Fruit fly (Drosophila melanogaster) whole organism, embryonic: ENCODE results near the gene MEP-1.

ENCODE experiments used
- Abd-B ChIP-seq: fragments of 200-800 bp; sonication (Bioruptor generic); optimal IDR thresholded peaks from 2 replicates; lab custom pipeline; 2018; ENCODE audit warnings: missing biosample characterization, mild to moderate bottlenecking, missing genetic modification characterization, moderate library complexity
- Atf3 ChIP-seq: fragments of 200-800 bp; sonication (Bioruptor generic); optimal IDR thresholded peaks from 3 replicates; lab custom pipeline; 2016; ENCODE audit warnings: missing biosample characterization, missing genetic modification characterization
- CG11398 ChIP-seq: fragments of 200-800 bp; sonication (Bioruptor generic); optimal IDR thresholded peaks from 2 replicates; lab custom pipeline; 2016; ENCODE audit warnings: missing biosample characterization, missing genetic modification characterization
- CG12219 ChIP-seq: fragments of 200-800 bp; sonication (Bioruptor generic); optimal IDR thresholded peaks from 3 replicates; lab custom pipeline; 2018; ENCODE audit warnings: missing biosample characterization, mild to moderate bottlenecking, missing genetic modification characterization
- CG12299 ChIP-seq: fragments of 200-800 bp; sonication (Bioruptor generic); optimal IDR thresholded peaks from 2 replicates; lab custom pipeline; 2018; ENCODE audit warnings: missing biosample characterization, mild to moderate bottlenecking, missing genetic modification characterization
- CG13287 ChIP-seq: fragments of 200-800 bp; sonication (Bioruptor generic); IDR thresholded peaks from 2 replicates; pipeline ENCODE4 v1.3.6; 2022; ENCODE audit warnings: missing biosample characterization, missing genetic modification characterization; ENCODE audit not compliant: partially characterized antibody
- CG14860 ChIP-seq: fragments of 200-800 bp; sonication (Bioruptor generic); IDR thresholded peaks from 3 replicates; pipeline ENCODE4 v1.3.6; 2022; ENCODE audit warnings: missing biosample characterization, missing genetic modification characterization; ENCODE audit not compliant: partially characterized antibody
- CG15601 ChIP-seq: fragments of 200-800 bp; sonication (Bioruptor generic); optimal IDR thresholded peaks from 3 replicates; lab custom pipeline; 2019; ENCODE audit warnings: missing biosample characterization, mild to moderate bottlenecking, missing genetic modification characterization, moderate library complexity
- CG16815 ChIP-seq: fragments of 200-800 bp; sonication (Bioruptor generic); optimal IDR thresholded peaks from 3 replicates; lab custom pipeline; 2017; ENCODE audit warnings: missing biosample characterization, mild to moderate bottlenecking, missing genetic modification characterization
- CG16863 ChIP-seq: fragments of 200-800 bp; sonication (Bioruptor generic); optimal IDR thresholded peaks from 3 replicates; lab custom pipeline; 2016; ENCODE audit warnings: missing biosample characterization, missing genetic modification characterization
- CG17359 ChIP-seq: fragments of 200-800 bp; sonication (Bioruptor generic); optimal IDR thresholded peaks from 3 replicates; lab custom pipeline; 2018; ENCODE audit warnings: missing biosample characterization, mild to moderate bottlenecking, missing genetic modification characterization, moderate library complexity
- CG2199 ChIP-seq: fragments of 200-800 bp; sonication (Bioruptor generic); IDR thresholded peaks from 3 replicates; pipeline ENCODE4 v1.3.6; 2022; ENCODE audit warnings: missing biosample characterization, missing genetic modification characterization
- CG2202 ChIP-seq: fragments of 200-800 bp; sonication (Bioruptor generic); optimal IDR thresholded peaks from 2 replicates; lab custom pipeline; 2018; ENCODE audit warnings: missing biosample characterization, mild to moderate bottlenecking, missing genetic modification characterization
- CG3065 ChIP-seq: fragments of 200-800 bp; sonication (Bioruptor generic); optimal IDR thresholded peaks from 2 replicates; lab custom pipeline; 2016; ENCODE audit warnings: missing biosample characterization, missing genetic modification characterization
- CG3281 ChIP-seq: fragments of 200-800 bp; sonication (Bioruptor generic); optimal IDR thresholded peaks from 3 replicates; lab custom pipeline; 2017; ENCODE audit warnings: missing biosample characterization, mild to moderate bottlenecking, missing genetic modification characterization
- CG4854 ChIP-seq: fragments of 200-800 bp; sonication (Bioruptor generic); optimal IDR thresholded peaks from 2 replicates; lab custom pipeline; 2016; ENCODE audit warnings: missing biosample characterization, missing genetic modification characterization, inconsistent platforms
- CG7786 ChIP-seq: fragments of 200-800 bp; sonication (Bioruptor generic); optimal IDR thresholded peaks from 2 replicates; lab custom pipeline; 2016; ENCODE audit warnings: missing biosample characterization, missing genetic modification characterization
- CG8290 ChIP-seq, 3 experiments: fragments of 200-800 bp; sonication (Bioruptor generic); optimal IDR thresholded peaks; 2 replicates each; lab custom pipeline; 2016 to 2019; ENCODE audit warnings: missing biosample characterization in 3 of 3, missing genetic modification characterization in 3 of 3, mild to moderate bottlenecking in 2 of 3, moderate library complexity in 1 of 3
- CG8924 ChIP-seq: fragments of 200-800 bp; optimal IDR thresholded peaks from 3 replicates; lab custom pipeline; 2019; ENCODE audit warnings: missing biosample characterization, mild to moderate bottlenecking, missing genetic modification characterization, moderate library complexity
- CG9215 ChIP-seq: fragments of 200-800 bp; sonication (Bioruptor generic); IDR thresholded peaks from 2 replicates; pipeline ENCODE4 v1.3.6; 2022; ENCODE audit warnings: missing biosample characterization, missing genetic modification characterization
- CG9876 ChIP-seq: fragments of 200-800 bp; sonication (Bioruptor generic); optimal IDR thresholded peaks from 2 replicates; lab custom pipeline; 2016; ENCODE audit warnings: missing biosample characterization, missing genetic modification characterization
- CTCF ChIP-seq: fragments of 200-800 bp; sonication (Bioruptor generic); optimal IDR thresholded peaks from 2 replicates; lab custom pipeline; 2017; ENCODE audit warnings: missing biosample characterization, mild to moderate bottlenecking, missing genetic modification characterization, moderate library complexity
- CoRest ChIP-seq: fragments of 200-800 bp; sonication (Bioruptor generic); optimal IDR thresholded peaks from 3 replicates; lab custom pipeline; 2018; ENCODE audit warnings: missing biosample characterization, mild to moderate bottlenecking, missing genetic modification characterization, moderate library complexity
- Dip3 ChIP-seq: fragments of 200-800 bp; sonication (Bioruptor generic); optimal IDR thresholded peaks from 3 replicates; lab custom pipeline; 2016; ENCODE audit warnings: missing biosample characterization, missing genetic modification characterization
- E2f2 ChIP-seq: fragments of 200-800 bp; sonication (Bioruptor generic); IDR thresholded peaks from 2 replicates; pipeline ENCODE4 v1.3.6; 2022; ENCODE audit warnings: missing biosample characterization, missing genetic modification characterization
- Ets65A ChIP-seq: fragments of 200-800 bp; sonication (Bioruptor generic); peaks from one replicate; lab custom pipeline; 2016; ENCODE audit warnings: missing biosample characterization, missing genetic modification characterization
- Gsc ChIP-seq: fragments of 200-800 bp; sonication (Bioruptor generic); IDR thresholded peaks from 2 replicates; pipeline ENCODE4 v1.3.6; 2022; ENCODE audit warnings: missing biosample characterization, missing genetic modification characterization
- H2.0 ChIP-seq: fragments of 200-800 bp; sonication (Bioruptor generic); IDR thresholded peaks from 2 replicates; pipeline ENCODE4 v1.3.6; 2022; ENCODE audit warnings: missing biosample characterization, missing genetic modification characterization
- HHEX ChIP-seq: fragments of 200-800 bp; sonication (Bioruptor generic); optimal IDR thresholded peaks from 3 replicates; lab custom pipeline; 2017; ENCODE audit warnings: missing biosample characterization, mild to moderate bottlenecking, missing genetic modification characterization, missing genetic modification reagents
- Hand ChIP-seq: fragments of 200-800 bp; sonication (Bioruptor generic); optimal IDR thresholded peaks from 2 replicates; lab custom pipeline; 2017; ENCODE audit warnings: mild to moderate bottlenecking, missing biosample characterization, missing genetic modification reagents, missing genetic modification characterization
- HmgZ ChIP-seq: fragments of 200-800 bp; sonication (Bioruptor generic); optimal IDR thresholded peaks from 2 replicates; lab custom pipeline; 2018; ENCODE audit warnings: missing biosample characterization, mild to moderate bottlenecking, missing genetic modification characterization
- Max ChIP-seq: fragments of 200-800 bp; sonication (Bioruptor generic); optimal IDR thresholded peaks from 2 replicates; lab custom pipeline; 2016; ENCODE audit warnings: missing biosample characterization, mild to moderate bottlenecking, missing genetic modification characterization
- NK7.1 ChIP-seq: fragments of 200-800 bp; sonication (Bioruptor generic); optimal IDR thresholded peaks from 3 replicates; lab custom pipeline; 2016; ENCODE audit warnings: missing biosample characterization, missing genetic modification characterization
- Nf-YB ChIP-seq: fragments of 200-800 bp; sonication (Bioruptor generic); optimal IDR thresholded peaks from 3 replicates; lab custom pipeline; 2019; ENCODE audit warnings: missing biosample characterization, mild to moderate bottlenecking, missing genetic modification characterization, moderate library complexity
- Pdp1 ChIP-seq, 2 experiments: fragments of 200-800 bp; sonication (Bioruptor generic); optimal IDR thresholded peaks; 3 replicates each; lab custom pipeline; 2016; ENCODE audit warnings: missing biosample characterization in 2 of 2, missing genetic modification characterization in 2 of 2, mild to moderate bottlenecking in 1 of 2, moderate library complexity in 1 of 2
- Ptx1 ChIP-seq: fragments of 200-800 bp; sonication (Bioruptor generic); IDR thresholded peaks from 2 replicates; pipeline ENCODE4 v1.3.6; 2022; ENCODE audit warnings: missing biosample characterization, missing genetic modification characterization
- Sox100B ChIP-seq: fragments of 200-800 bp; sonication (Bioruptor generic); optimal IDR thresholded peaks from 3 replicates; lab custom pipeline; 2018; ENCODE audit warnings: missing biosample characterization, mild to moderate bottlenecking, missing genetic modification characterization
- Vsx1 ChIP-seq: fragments of 200-800 bp; sonication (Bioruptor generic); optimal IDR thresholded peaks from 2 replicates; lab custom pipeline; 2017; ENCODE audit warnings: missing biosample characterization, mild to moderate bottlenecking, missing genetic modification characterization, missing genetic modification reagents
- crc ChIP-seq: fragments of 200-800 bp; sonication (Bioruptor generic); optimal IDR thresholded peaks from 2 replicates; lab custom pipeline; 2016; ENCODE audit warnings: missing biosample characterization, missing genetic modification characterization
- en ChIP-seq: fragments of 200-800 bp; sonication (Bioruptor generic); optimal IDR thresholded peaks from 2 replicates; lab custom pipeline; 2016; ENCODE audit warnings: missing biosample characterization, missing genetic modification characterization
- eyg ChIP-seq: fragments of 200-800 bp; sonication (Bioruptor generic); optimal IDR thresholded peaks from 3 replicates; lab custom pipeline; 2016; ENCODE audit warnings: missing biosample characterization, missing genetic modification characterization
- mirr ChIP-seq: fragments of 200-800 bp; sonication (Bioruptor generic); optimal IDR thresholded peaks from 3 replicates; lab custom pipeline; 2018; ENCODE audit warnings: missing biosample characterization, mild to moderate bottlenecking, missing genetic modification characterization
- mld ChIP-seq: fragments of 200-800 bp; sonication (Bioruptor generic); IDR thresholded peaks from 3 replicates; pipeline ENCODE4 v1.3.6; 2022; ENCODE audit warnings: missing biosample characterization, missing genetic modification characterization; ENCODE audit not compliant: partially characterized antibody
- nerfin-2 ChIP-seq: fragments of 200-800 bp; sonication (Bioruptor generic); IDR thresholded peaks from 2 replicates; pipeline ENCODE4 v1.3.6; 2022; ENCODE audit warnings: missing biosample characterization, missing genetic modification characterization; ENCODE audit not compliant: partially characterized antibody
- pfk ChIP-seq: fragments of 200-800 bp; sonication (Bioruptor generic); optimal IDR thresholded peaks from 2 replicates; lab custom pipeline; 2018; ENCODE audit warnings: missing biosample characterization, mild to moderate bottlenecking, missing genetic modification characterization, moderate library complexity
- run ChIP-seq: fragments of 200-800 bp; sonication (Bioruptor generic); optimal IDR thresholded peaks from 3 replicates; lab custom pipeline; 2018; ENCODE audit warnings: missing biosample characterization, mild to moderate bottlenecking, missing genetic modification characterization
- sc ChIP-seq, 3 experiments: fragments of >200 bp in 2 of 3; fragments of 200-800 bp in 1 of 3; sonication (Bioruptor generic) in 1 of 3; optimal IDR thresholded peaks; 2 replicates in 2 of 3; 3 replicates in 1 of 3; lab custom pipeline; 2017; ENCODE audit warnings: mild to moderate bottlenecking in 1 of 3, missing biosample characterization in 1 of 3, missing genetic modification characterization in 1 of 3, missing genetic modification reagents in 1 of 3
- scrt ChIP-seq: fragments of 200-800 bp; sonication (Bioruptor generic); optimal IDR thresholded peaks from 2 replicates; lab custom pipeline; 2018; ENCODE audit warnings: missing biosample characterization, mild to moderate bottlenecking, missing genetic modification characterization, moderate library complexity
- sens ChIP-seq: fragments of 200-800 bp; sonication (Bioruptor generic); peaks from one replicate; lab custom pipeline; 2016; ENCODE audit warnings: missing biosample characterization, missing genetic modification characterization
- unpg ChIP-seq: fragments of 200-800 bp; sonication (Bioruptor generic); optimal IDR thresholded peaks from 3 replicates; lab custom pipeline; 2018; ENCODE audit warnings: missing biosample characterization, mild to moderate bottlenecking, missing genetic modification characterization, moderate library complexity

Gene MEP-1

DNA sequence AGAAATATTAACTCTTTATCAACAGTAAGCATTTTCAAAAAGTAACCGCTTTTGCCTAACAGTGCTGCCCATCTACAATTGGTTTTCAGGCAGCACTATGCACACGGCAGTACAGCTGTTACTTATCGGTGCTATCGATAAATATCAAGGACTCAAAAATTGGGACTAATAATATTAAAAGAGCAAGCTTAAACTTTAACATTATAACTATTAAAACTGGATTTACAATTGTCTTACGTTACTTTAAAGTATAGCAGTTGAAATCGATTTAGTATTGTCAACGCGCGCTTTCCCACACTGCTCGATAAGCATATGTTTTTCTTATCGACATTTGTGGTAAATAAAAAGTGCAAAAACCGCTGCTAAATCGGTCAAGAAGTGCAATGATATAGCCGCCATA lies at the start of gene MEP-1, which contains the start of gene CG42245 (continued):
- peak; percentile 22 for TF ChIP-seq Atf3 (GFP tag; lab: Kevin White, UChicago)
- peak; percentile 92 for TF ChIP-seq sens
- TF ChIP-seq Dip3 (GFP tag; lab: Kevin White, UChicago): peak; percentile 54
- peak; percentile 48 for TF ChIP-seq HHEX (GFP tag; lab: Kevin White, UChicago)
- peak; percentile 54 for TF ChIP-seq CG8290 (GFP tag; optimal IDR thresholded peaks at IDR 0.05; lab: Kevin White, UChicago)
- peak in 1 of 2 experiments; percentile 9 for TF ChIP-seq CG8290 (tag; optimal IDR thresholded peaks at IDR 0.05; lab: Kevin White, UChicago)
- TF ChIP-seq CG14860 (GFP tag; lab: Robert Waterston, UW): peak; percentile 66
- TF ChIP-seq NK7.1 (GFP tag; lab: Kevin White, UChicago): no peak
- 0 out of 2 replicates have a peak, but pooled peaks have one; percentile 4 for TF ChIP-seq H2.0 (GFP tag; lab: Robert Waterston, UW)
- peak; percentile 35 for TF ChIP-seq CG12219 (GFP tag; lab: Kevin White, UChicago)
- TF ChIP-seq scrt (GFP tag; lab: Kevin White, UChicago): peak; percentile 2
- TF ChIP-seq CG11398 (GFP tag; lab: Kevin White, UChicago): peak; percentile 37
- no peak for TF ChIP-seq Nf-YB (GFP tag; lab: Kevin White, UChicago)
- peak; percentile 58 for TF ChIP-seq HmgZ (tag; lab: Kevin White, UChicago)
- no peak for TF ChIP-seq Hand (GFP tag; lab: Kevin White, UChicago)
- TF ChIP-seq CoRest (tag; lab: Kevin White, UChicago): peak; percentile 66
- peak; percentile 10 for TF ChIP-seq CG12299 (tag; lab: Kevin White, UChicago)
- peak; percentile 30 for TF ChIP-seq Sox100B
- TF ChIP-seq CG15601 (tag; lab: Kevin White, UChicago): peak; percentile 40
- no peak for TF ChIP-seq Vsx1 (GFP tag; lab: Kevin White, UChicago)
- TF ChIP-seq sc (optimal IDR thresholded peaks at IDR 0.05; lab: Kevin White, UChicago): no peak
- peak; percentile 1 for TF ChIP-seq sc (GFP tag; optimal IDR thresholded peaks at IDR 0.05; lab: Kevin White, UChicago)
- no peak for TF ChIP-seq pfk
- TF ChIP-seq mld (GFP tag; lab: Robert Waterston, UW): peak; percentile 67; the same call in 1 of the 3 replicates
- TF ChIP-seq Gsc (GFP tag; lab: Robert Waterston, UW): no peak
- peak; percentile 10 for TF ChIP-seq CG3281
- peak; percentile 34 for TF ChIP-seq run
- peak; percentile 47 for TF ChIP-seq unpg (GFP tag; lab: Kevin White, UChicago)
- peak; percentile 61 for TF ChIP-seq nerfin-2 (GFP tag; lab: Robert Waterston, UW)
- TF ChIP-seq crc: peak; percentile 14
- peak; percentile 69 for TF ChIP-seq Max (GFP tag; lab: Kevin White, UChicago)
- TF ChIP-seq Pdp1 (GFP tag; optimal IDR thresholded peaks at IDR 0.05; lab: Kevin White, UChicago): peak in 1 of 2 experiments; percentile 46
- peak; percentile 95 for TF ChIP-seq Ets65A (GFP tag; lab: Kevin White, UChicago)
- peak; percentile 34 for TF ChIP-seq CG17359 (tag; lab: Kevin White, UChicago)
- no peak for TF ChIP-seq en (GFP tag; lab: Kevin White, UChicago)
- no peak for TF ChIP-seq CG2199 (GFP tag; lab: Robert Waterston, UW)
- TF ChIP-seq CTCF (GFP tag; lab: Kevin White, UChicago): no peak
- TF ChIP-seq CG8924 (tag; lab: Kevin White, UChicago): peak; percentile 50
- no peak for TF ChIP-seq CG16815
- TF ChIP-seq CG9876: no peak
- no peak for TF ChIP-seq mirr (GFP tag; lab: Kevin White, UChicago)
- TF ChIP-seq CG7786 (GFP tag; lab: Kevin White, UChicago): peak; percentile 44
- no peak for TF ChIP-seq Ptx1 (GFP tag; lab: Robert Waterston, UW)
- TF ChIP-seq CG9215: no peak
- TF ChIP-seq CG13287 (GFP tag; lab: Robert Waterston, UW): peak; percentile 81
- TF ChIP-seq CG2202 (tag; lab: Kevin White, UChicago): no peak
- peak; percentile 32 for TF ChIP-seq Abd-B (GFP tag; lab: Kevin White, UChicago)
- TF ChIP-seq CG16863 (GFP tag; lab: Kevin White, UChicago): no peak
- TF ChIP-seq CG4854 (GFP tag; lab: Kevin White, UChicago): peak; percentile 52
- TF ChIP-seq E2f2 (GFP tag; lab: Robert Waterston, UW): peak; percentile 82
- no peak for TF ChIP-seq eyg (GFP tag; lab: Kevin White, UChicago)
- peak; percentile 22 for TF ChIP-seq CG3065
